Worm (Caenorhabditis elegans) whole organism, L2 larva: ENCODE data around the gene prx-13.

Source experiments
- C34F6.9 ChIP-seq: fragments of 150-350 bp; optimal IDR thresholded peaks from 2 replicates; lab custom pipeline; 2014; ENCODE audit warnings: missing biosample characterization, missing genetic modification characterization
- F13H6.1 ChIP-seq: sonication (generic microtip); optimal IDR thresholded peaks from 2 replicates; lab custom pipeline; 2016; ENCODE audit warnings: missing genetic modification characterization, missing compliant biosample characterization
- R02D3.7 ChIP-seq: fragments of 150-350 bp; optimal IDR thresholded peaks from 2 replicates; lab custom pipeline; 2014; ENCODE audit warnings: missing biosample characterization, missing genetic modification characterization
- ZK546.5 ChIP-seq: sonication (generic microtip); optimal IDR thresholded peaks from 2 replicates; lab custom pipeline; 2017; ENCODE audit warnings: missing biosample characterization, missing genetic modification characterization
- alr-1 ChIP-seq: fragments of 150-350 bp; optimal IDR thresholded peaks from 2 replicates; lab custom pipeline; 2014; ENCODE audit warnings: missing biosample characterization, missing genetic modification characterization
- aly-2 ChIP-seq: fragments of 150-350 bp; optimal IDR thresholded peaks from 2 replicates; lab custom pipeline; 2014; ENCODE audit warnings: missing biosample characterization, missing genetic modification characterization
- ama-1 ChIP-seq: fragments of 150-350 bp; optimal IDR thresholded peaks from 2 replicates; lab custom pipeline; 2018; ENCODE audit warnings: inconsistent platforms
- blmp-1 ChIP-seq: sonication (generic microtip); optimal IDR thresholded peaks from 2 replicates; lab custom pipeline; 2017; ENCODE audit warnings: missing genetic modification characterization, mild to moderate bottlenecking, missing compliant biosample characterization, antibody characterized with exemption, moderate library complexity; ENCODE audit not compliant: insufficient read depth
- ceh-82 ChIP-seq: fragments of 150-350 bp; optimal IDR thresholded peaks from 2 replicates; lab custom pipeline; 2014; ENCODE audit warnings: missing biosample characterization, missing genetic modification characterization
- elt-1 ChIP-seq: fragments of 150-350 bp; optimal IDR thresholded peaks from 2 replicates; lab custom pipeline; 2014; ENCODE audit warnings: missing biosample characterization, missing genetic modification characterization
- elt-3 ChIP-seq: sonication (generic microtip); optimal IDR thresholded peaks from 2 replicates; lab custom pipeline; 2017; ENCODE audit warnings: missing biosample characterization, missing genetic modification characterization
- fos-1 ChIP-seq: fragments of 150-350 bp; optimal IDR thresholded peaks from 2 replicates; lab custom pipeline; 2014; ENCODE audit warnings: missing biosample characterization, missing genetic modification characterization
- gmeb-1 ChIP-seq: fragments of 150-350 bp; optimal IDR thresholded peaks from 2 replicates; lab custom pipeline; 2014; ENCODE audit warnings: missing biosample characterization, missing genetic modification characterization
- lin-13 ChIP-seq: fragments of 150-350 bp; optimal IDR thresholded peaks from 2 replicates; lab custom pipeline; 2014; ENCODE audit warnings: missing biosample characterization, missing genetic modification reagents, missing genetic modification characterization
- lsy-2 ChIP-seq, 2 experiments: fragments of 150-350 bp in 1 of 2; sonication (generic microtip) in 1 of 2; optimal IDR thresholded peaks; 2 replicates each; lab custom pipeline; 2014 to 2017; ENCODE audit warnings: missing biosample characterization in 2 of 2, missing genetic modification characterization in 2 of 2
- mab-5 ChIP-seq: fragments of 150-350 bp; optimal IDR thresholded peaks from 2 replicates; lab custom pipeline; 2014; ENCODE audit warnings: missing biosample characterization, missing genetic modification characterization
- mdl-1 ChIP-seq, 2 experiments: fragments of 150-350 bp in 1 of 2; sonication (generic microtip) in 1 of 2; optimal IDR thresholded peaks; 2 replicates each; lab custom pipeline; 2017; ENCODE audit warnings: missing biosample characterization in 2 of 2, missing genetic modification characterization in 2 of 2
- nhr-10 ChIP-seq: sonication (generic microtip); optimal IDR thresholded peaks from 2 replicates; lab custom pipeline; 2017; ENCODE audit warnings: missing biosample characterization, missing genetic modification characterization
- nhr-129 ChIP-seq: fragments of 150-350 bp; optimal IDR thresholded peaks from 2 replicates; lab custom pipeline; 2014; ENCODE audit warnings: missing biosample characterization, missing genetic modification characterization
- nhr-21 ChIP-seq: fragments of 150-350 bp; optimal IDR thresholded peaks from 2 replicates; lab custom pipeline; 2014; ENCODE audit warnings: missing biosample characterization, missing genetic modification characterization
- nhr-23 ChIP-seq: fragments of 150-350 bp; optimal IDR thresholded peaks from 2 replicates; lab custom pipeline; 2014; ENCODE audit warnings: missing biosample characterization, missing genetic modification reagents, missing genetic modification characterization
- nhr-237 ChIP-seq: fragments of 150-350 bp; optimal IDR thresholded peaks from 2 replicates; lab custom pipeline; 2014; ENCODE audit warnings: missing biosample characterization, missing genetic modification characterization
- nhr-25 ChIP-seq: fragments of 150-350 bp; sonication (generic microtip); optimal IDR thresholded peaks from 3 replicates; lab custom pipeline; 2014; ENCODE audit warnings: missing biosample characterization, missing genetic modification characterization
- nhr-6 ChIP-seq: fragments of 150-350 bp; optimal IDR thresholded peaks from 2 replicates; lab custom pipeline; 2014; ENCODE audit warnings: missing biosample characterization, missing genetic modification characterization
- nhr-77 ChIP-seq: fragments of 150-350 bp; optimal IDR thresholded peaks from 2 replicates; lab custom pipeline; 2014; ENCODE audit warnings: missing biosample characterization, missing genetic modification characterization
- peb-1 ChIP-seq: fragments of 150-350 bp; optimal IDR thresholded peaks from 2 replicates; lab custom pipeline; 2014; ENCODE audit warnings: missing biosample characterization, missing genetic modification characterization
- sem-4 ChIP-seq: fragments of 150-350 bp; optimal IDR thresholded peaks from 2 replicates; lab custom pipeline; 2014; ENCODE audit warnings: missing biosample characterization, missing genetic modification reagents, missing genetic modification characterization
- sma-3 ChIP-seq: sonication (generic microtip); optimal IDR thresholded peaks from 2 replicates; lab custom pipeline; 2016; ENCODE audit warnings: missing genetic modification reagents, missing genetic modification characterization, missing compliant biosample characterization
- snpc-4 ChIP-seq: fragments of 150-350 bp; optimal IDR thresholded peaks from 2 replicates; lab custom pipeline; 2014; ENCODE audit warnings: missing biosample characterization, missing genetic modification characterization
- unc-39 ChIP-seq: fragments of 150-350 bp; optimal IDR thresholded peaks from 2 replicates; lab custom pipeline; 2014; ENCODE audit warnings: missing biosample characterization, missing genetic modification characterization
- unc-55 ChIP-seq: fragments of 150-350 bp; sonication (generic microtip); optimal IDR thresholded peaks from 3 replicates; lab custom pipeline; 2014; ENCODE audit warnings: missing biosample characterization, missing genetic modification reagents, missing genetic modification characterization
- unc-62 ChIP-seq: fragments of 150-350 bp; optimal IDR thresholded peaks from 2 replicates; lab custom pipeline; 2014; ENCODE audit warnings: missing biosample characterization, missing genetic modification reagents, missing genetic modification characterization
- zag-1 ChIP-seq: fragments of 150-350 bp; optimal IDR thresholded peaks from 2 replicates; lab custom pipeline; 2014; ENCODE audit warnings: missing biosample characterization, missing genetic modification characterization
- ztf-1 ChIP-seq: fragments of 200-800 bp; sonication (Bioruptor generic); conservative IDR thresholded peaks from 2 replicates; pipeline ENCODE4 v1.3.6; 2022; ENCODE audit warnings: missing genetic modification characterization, missing compliant biosample characterization
- ztf-11 ChIP-seq: sonication (generic microtip); optimal IDR thresholded peaks from 2 replicates; lab custom pipeline; 2017; ENCODE audit warnings: missing biosample characterization, missing genetic modification characterization
- ztf-4 ChIP-seq: fragments of 150-350 bp; optimal IDR thresholded peaks from 2 replicates; lab custom pipeline; 2014; ENCODE audit warnings: missing biosample characterization, missing genetic modification characterization

prx-13 gene

ce11 chrII:7207649-7208048 is 44.2 kb downstream of the prx-13 start:
- no peak for TF ChIP-seq nhr-10 (tag; lab: Kevin White, UChicago)
- TF ChIP-seq ceh-82 (tag; lab: Kevin White, UChicago), result no peak
- no peak for TF ChIP-seq lsy-2 (tag; optimal IDR thresholded peaks at IDR 0.05; lab: Kevin White, UChicago)
- TF ChIP-seq unc-55 (GFP tag; lab: Kevin White, UChicago), result no peak
- TF ChIP-seq C34F6.9 (tag; lab: Kevin White, UChicago), result no peak
- no peak for TF ChIP-seq unc-62 (GFP tag; lab: Kevin White, UChicago)
- no peak for TF ChIP-seq R02D3.7 (tag; lab: Kevin White, UChicago)
- TF ChIP-seq mab-5 (tag; lab: Kevin White, UChicago), result no peak
- TF ChIP-seq gmeb-1 (tag; lab: Kevin White, UChicago), result no peak
- no peak for TF ChIP-seq nhr-23 (tag; lab: Kevin White, UChicago)
- no peak for TF ChIP-seq ztf-4 (tag; lab: Kevin White, UChicago)
- TF ChIP-seq fos-1 (tag; lab: Kevin White, UChicago), result no peak
- no peak for TF ChIP-seq nhr-237 (tag; lab: Kevin White, UChicago)
- TF ChIP-seq alr-1 (tag; lab: Kevin White, UChicago), result no peak
- TF ChIP-seq elt-3, result no peak
- TF ChIP-seq sma-3 (GFP tag; lab: Kevin White, UChicago), result no peak
- no peak for TF ChIP-seq elt-1 (tag; lab: Kevin White, UChicago)
- TF ChIP-seq nhr-21, result no peak
- TF ChIP-seq ztf-1 (GFP tag; lab: Robert Waterston, UW), result no peak

ce11 chrII:7205388-7205787 is 46.4 kb downstream of the prx-13 start, which contains the start of gene srd-59:
srd-59 (plus strand) TSS chrII:7205688.
- no peak for TF ChIP-seq alr-1 (tag; lab: Kevin White, UChicago)
- no peak for TF ChIP-seq ZK546.5 (tag; lab: Kevin White, UChicago)
- TF ChIP-seq C34F6.9 (tag; lab: Kevin White, UChicago), result no peak
- TF ChIP-seq fos-1 (tag; lab: Kevin White, UChicago), result no peak
- TF ChIP-seq nhr-10 (tag; lab: Kevin White, UChicago), result no peak
- no peak for TF ChIP-seq mdl-1 (tag; optimal IDR thresholded peaks at IDR 0.05; lab: Kevin White, UChicago)
- no peak for TF ChIP-seq sem-4 (tag; lab: Kevin White, UChicago)
- TF ChIP-seq blmp-1 (tag; lab: Kevin White, UChicago), result no peak
- TF ChIP-seq nhr-237 (tag; lab: Kevin White, UChicago), result no peak
- TF ChIP-seq nhr-25 (tag; lab: Kevin White, UChicago), result no peak
- no peak for TF ChIP-seq ceh-82 (tag; lab: Kevin White, UChicago)
- TF ChIP-seq snpc-4 (tag; lab: Kevin White, UChicago), result no peak

ce11 chrII:7204951-7205350 is 46.9 kb downstream of the prx-13 start, which contains the start of gene srd-58:
srd-58 (minus strand) TSS chrII:7205051.
- no peak for TF ChIP-seq peb-1 (tag; lab: Kevin White, UChicago)

ce11 chrII:7203110-7203509 is 48.7 kb downstream of the prx-13 start, which contains the start of gene srd-56:
srd-56 (minus strand) TSS chrII:7203210.
- TF ChIP-seq zag-1, result no peak
- TF ChIP-seq alr-1 (tag; lab: Kevin White, UChicago), result no peak
- no peak for TF ChIP-seq mab-5 (tag; lab: Kevin White, UChicago)
- TF ChIP-seq nhr-77, result no peak
- TF ChIP-seq nhr-237 (tag; lab: Kevin White, UChicago), result no peak
- no peak for TF ChIP-seq lsy-2 (tag; optimal IDR thresholded peaks at IDR 0.05; lab: Kevin White, UChicago)
- no peak for TF ChIP-seq unc-55 (GFP tag; lab: Kevin White, UChicago)
- no peak for TF ChIP-seq peb-1 (tag; lab: Kevin White, UChicago)
- TF ChIP-seq nhr-23 (tag; lab: Kevin White, UChicago), result no peak
- no peak for TF ChIP-seq unc-39 (tag; lab: Kevin White, UChicago)
- no peak for TF ChIP-seq unc-62 (GFP tag; lab: Kevin White, UChicago)
- TF ChIP-seq nhr-6 (tag; lab: Kevin White, UChicago), result no peak
- TF ChIP-seq ama-1 (lab: Kevin White, UChicago), result no peak
- TF ChIP-seq ztf-11, result no peak
- no peak for TF ChIP-seq lin-13 (GFP tag; lab: Kevin White, UChicago)
- TF ChIP-seq nhr-129 (tag; lab: Kevin White, UChicago), result no peak
- TF ChIP-seq blmp-1 (tag; lab: Kevin White, UChicago), result no peak
- TF ChIP-seq aly-2, result no peak
- no peak for TF ChIP-seq nhr-25 (tag; lab: Kevin White, UChicago)
- TF ChIP-seq F13H6.1, result no peak
